Fruit fly (Drosophila melanogaster) whole organism, embryonic: ENCODE measurements around the gene CG10011.

Experiments used
- Awh ChIP-seq: fragments of 200-800 bp; sonication (Bioruptor generic); IDR thresholded peaks from 2 replicates; pipeline ENCODE4, ENCODE4 v1.3.6; 2022; ENCODE audit warnings: missing biosample characterization, missing genetic modification characterization
- B-H1 ChIP-seq: fragments of 200-800 bp; sonication (Bioruptor generic); IDR thresholded peaks from 3 replicates; pipeline ENCODE4 v1.3.6; 2022; ENCODE audit warnings: missing biosample characterization, missing genetic modification characterization
- CG14050 ChIP-seq: fragments of 200-800 bp; sonication (Bioruptor generic); IDR thresholded peaks from 3 replicates; pipeline ENCODE4 v1.3.6; 2022; ENCODE audit warnings: missing biosample characterization, missing genetic modification characterization
- CG14860 ChIP-seq: fragments of 200-800 bp; sonication (Bioruptor generic); IDR thresholded peaks from 3 replicates; pipeline ENCODE4 v1.3.6; 2022; ENCODE audit warnings: missing biosample characterization, missing genetic modification characterization; ENCODE audit not compliant: partially characterized antibody
- CG1602 ChIP-seq: fragments of 200-800 bp; sonication (Bioruptor generic); optimal IDR thresholded peaks from 3 replicates; lab custom pipeline; 2016; ENCODE audit warnings: missing biosample characterization, missing genetic modification characterization
- CG17385 ChIP-seq: fragments of 200-800 bp; sonication (Bioruptor generic); optimal IDR thresholded peaks from 3 replicates; lab custom pipeline; 2018; ENCODE audit warnings: missing biosample characterization, mild to moderate bottlenecking, missing genetic modification characterization
- CG2116 ChIP-seq: fragments of 200-800 bp; sonication (Bioruptor generic); optimal IDR thresholded peaks from 3 replicates; lab custom pipeline; 2018; ENCODE audit warnings: missing biosample characterization, mild to moderate bottlenecking, missing genetic modification characterization
- CG3163 ChIP-seq: fragments of 200-800 bp; sonication (Bioruptor generic); optimal IDR thresholded peaks from 3 replicates; lab custom pipeline; 2016; ENCODE audit warnings: missing biosample characterization, missing genetic modification characterization
- CG34224 ChIP-seq: fragments of 200-800 bp; sonication (Bioruptor generic); IDR thresholded peaks from 3 replicates; pipeline ENCODE4 v1.3.6; 2022; ENCODE audit warnings: missing biosample characterization, missing genetic modification characterization; ENCODE audit not compliant: partially characterized antibody
- CG4360 ChIP-seq: fragments of 200-800 bp; sonication (Bioruptor generic); IDR thresholded peaks from 2 replicates; pipeline ENCODE4 v1.3.6; 2022; ENCODE audit warnings: missing biosample characterization, missing genetic modification characterization
- CG5953 ChIP-seq: fragments of 200-800 bp; sonication (Bioruptor generic); IDR thresholded peaks from 2 replicates; pipeline ENCODE4 v1.3.6; 2022; ENCODE audit warnings: missing biosample characterization, missing genetic modification characterization
- CG8359 ChIP-seq: fragments of 200-800 bp; sonication (Bioruptor generic); optimal IDR thresholded peaks from 2 replicates; lab custom pipeline; 2017; ENCODE audit warnings: missing biosample characterization, mild to moderate bottlenecking, missing genetic modification characterization, borderline replicate concordance
- CG8765 ChIP-seq: fragments of 200-800 bp; sonication (Bioruptor generic); IDR thresholded peaks from 2 replicates; pipeline ENCODE4 v1.3.6; 2022; ENCODE audit warnings: missing biosample characterization, missing genetic modification characterization
- CG9437 ChIP-seq: fragments of 200-800 bp; sonication (Bioruptor generic); optimal IDR thresholded peaks from 2 replicates; lab custom pipeline; 2018; ENCODE audit warnings: missing biosample characterization, mild to moderate bottlenecking, missing genetic modification characterization
- Dek ChIP-seq: fragments of 200-800 bp; sonication (Bioruptor generic); optimal IDR thresholded peaks from 3 replicates; lab custom pipeline; 2019; ENCODE audit warnings: missing biosample characterization, mild to moderate bottlenecking, missing genetic modification characterization, moderate library complexity
- Doc3 ChIP-seq: fragments of 200-800 bp; sonication (Bioruptor generic); IDR thresholded peaks from 3 replicates; pipeline ENCODE4 v1.3.6; 2022; ENCODE audit warnings: missing biosample characterization, missing genetic modification characterization; ENCODE audit not compliant: partially characterized antibody
- Drgx ChIP-seq: fragments of 200-800 bp; sonication (Bioruptor generic); IDR thresholded peaks from 2 replicates; pipeline ENCODE4 v1.3.6; 2022; ENCODE audit warnings: missing biosample characterization, missing genetic modification characterization
- E2f2 ChIP-seq: fragments of 200-800 bp; sonication (Bioruptor generic); IDR thresholded peaks from 2 replicates; pipeline ENCODE4 v1.3.6; 2022; ENCODE audit warnings: missing biosample characterization, missing genetic modification characterization
- Eip74EF ChIP-seq, 2 experiments: fragments of 200-800 bp in 1 of 2; fragments of >200 bp in 1 of 2; sonication (Bioruptor generic) in 1 of 2; optimal IDR thresholded peaks; 2 replicates each; lab custom pipeline; 2017 to 2019; ENCODE audit warnings: missing biosample characterization in 2 of 2, missing genetic modification characterization in 2 of 2, mild to moderate bottlenecking in 1 of 2, moderate library complexity in 1 of 2
- Ets65A ChIP-seq: fragments of 200-800 bp; sonication (Bioruptor generic); peaks from one replicate; lab custom pipeline; 2016; ENCODE audit warnings: missing biosample characterization, missing genetic modification characterization
- H15 ChIP-seq: fragments of 200-800 bp; sonication (Bioruptor generic); IDR thresholded peaks from 3 replicates; pipeline ENCODE4 v1.3.6; 2022; ENCODE audit warnings: missing biosample characterization, missing genetic modification characterization
- Meics ChIP-seq: fragments of 200-800 bp; sonication (Bioruptor generic); optimal IDR thresholded peaks from 2 replicates; lab custom pipeline; 2017; ENCODE audit warnings: missing biosample characterization, mild to moderate bottlenecking, missing genetic modification characterization
- NC2β ChIP-seq: fragments of 200-800 bp; sonication (Bioruptor generic); optimal IDR thresholded peaks from 2 replicates; lab custom pipeline; 2016; ENCODE audit warnings: missing biosample characterization, missing genetic modification characterization
- Rfx ChIP-seq: fragments of 200-800 bp; sonication (Bioruptor generic); IDR thresholded peaks from 2 replicates; pipeline ENCODE4 v1.3.6; 2022; ENCODE audit warnings: missing biosample characterization, missing genetic modification characterization
- Taf1 ChIP-seq: fragments of 200-800 bp; sonication (Bioruptor generic); IDR thresholded peaks from 2 replicates; pipeline ENCODE4 v1.3.6; 2022; ENCODE audit warnings: missing biosample characterization, missing genetic modification characterization
- Xbp1 ChIP-seq: fragments of 200-800 bp; sonication (Bioruptor generic); optimal IDR thresholded peaks from 3 replicates; lab custom pipeline; 2016; ENCODE audit warnings: missing biosample characterization, mild to moderate bottlenecking, missing genetic modification characterization
- bab2 ChIP-seq: fragments of 200-800 bp; sonication (Bioruptor generic); optimal IDR thresholded peaks from 2 replicates; lab custom pipeline; 2016; ENCODE audit warnings: missing biosample characterization, missing genetic modification characterization
- chinmo ChIP-seq: fragments of 200-800 bp; sonication (Bioruptor generic); IDR thresholded peaks from 4 replicates; pipeline ENCODE4 v1.3.6; 2022; ENCODE audit warnings: missing biosample characterization, missing genetic modification characterization; ENCODE audit not compliant: partially characterized antibody
- ci ChIP-seq: fragments of 200-800 bp; sonication (Bioruptor generic); IDR thresholded peaks from 3 replicates; pipeline ENCODE4 v1.3.6; 2022; ENCODE audit warnings: missing biosample characterization, missing genetic modification characterization
- en ChIP-seq: fragments of 200-800 bp; sonication (Bioruptor generic); optimal IDR thresholded peaks from 2 replicates; lab custom pipeline; 2016; ENCODE audit warnings: missing biosample characterization, missing genetic modification characterization
- eve ChIP-seq, 2 experiments: fragments of >200 bp; optimal IDR thresholded peaks; 2 replicates each; lab custom pipeline; 2017; ENCODE audit warnings: missing biosample characterization in 2 of 2, missing genetic modification characterization in 2 of 2
- fd96Cb ChIP-seq: fragments of 200-800 bp; sonication (Bioruptor generic); optimal IDR thresholded peaks from 2 replicates; lab custom pipeline; 2018; ENCODE audit warnings: missing biosample characterization, mild to moderate bottlenecking, missing genetic modification characterization, moderate library complexity
- gcm2 ChIP-seq: fragments of 200-800 bp; sonication (Bioruptor generic); optimal IDR thresholded peaks from 2 replicates; lab custom pipeline; 2016; ENCODE audit warnings: missing biosample characterization, missing genetic modification characterization
- gem ChIP-seq: fragments of 200-800 bp; sonication (Bioruptor generic); optimal IDR thresholded peaks from 2 replicates; lab custom pipeline; 2019; ENCODE audit warnings: missing biosample characterization, mild to moderate bottlenecking, missing genetic modification characterization, moderate library complexity
- gsb ChIP-seq: fragments of 200-800 bp; sonication (Bioruptor generic); IDR thresholded peaks from 2 replicates; pipeline ENCODE4 v1.3.6; 2022; ENCODE audit warnings: missing biosample characterization, missing genetic modification characterization
- hbn ChIP-seq: fragments of 200-800 bp; sonication (Bioruptor generic); IDR thresholded peaks from 2 replicates; pipeline ENCODE4 v1.3.6; 2022; ENCODE audit warnings: missing biosample characterization, missing genetic modification characterization; ENCODE audit not compliant: partially characterized antibody
- klu ChIP-seq: fragments of 200-800 bp; sonication (Bioruptor generic); IDR thresholded peaks from 2 replicates; pipeline ENCODE4 v1.3.6; 2022; ENCODE audit warnings: missing biosample characterization, missing genetic modification characterization
- lilli ChIP-seq: fragments of 200-800 bp; sonication (Bioruptor generic); optimal IDR thresholded peaks from 3 replicates; lab custom pipeline; 2016; ENCODE audit warnings: missing biosample characterization, missing genetic modification characterization
- lov ChIP-seq, 2 experiments: fragments of 200-800 bp in 1 of 2; fragments of >200 bp in 1 of 2; sonication (Bioruptor generic) in 1 of 2; IDR thresholded peaks in 1 of 2; optimal IDR thresholded peaks in 1 of 2; 2 replicates in 1 of 2; 3 replicates in 1 of 2; pipeline versions ENCODE4 v1.3.6 to Lab custom; 2017 to 2022; ENCODE audit warnings: missing biosample characterization in 1 of 2, missing genetic modification characterization in 1 of 2
- onecut ChIP-seq: fragments of 200-800 bp; sonication (Bioruptor generic); IDR thresholded peaks from 2 replicates; pipeline ENCODE4 v1.3.6; 2022; ENCODE audit warnings: missing biosample characterization, missing genetic modification characterization
- peb ChIP-seq: fragments of 200-800 bp; sonication (Bioruptor generic); IDR thresholded peaks from 2 replicates; pipeline ENCODE4 v1.3.6; 2022; ENCODE audit warnings: missing biosample characterization, missing genetic modification characterization
- prd ChIP-seq, 3 experiments: fragments of >200 bp in 2 of 3; fragments of 200-800 bp in 1 of 3; sonication (Bioruptor generic) in 1 of 3; optimal IDR thresholded peaks in 2 of 3; IDR thresholded peaks in 1 of 3; 2 replicates in 2 of 3; 3 replicates in 1 of 3; pipeline versions ENCODE4 v1.3.6 to Lab custom; 2017 to 2022; ENCODE audit warnings: missing biosample characterization in 1 of 3, missing genetic modification characterization in 1 of 3
- pzg ChIP-seq: fragments of 200-800 bp; sonication (Bioruptor generic); optimal IDR thresholded peaks from 3 replicates; lab custom pipeline; 2018; ENCODE audit warnings: missing biosample characterization, mild to moderate bottlenecking, missing genetic modification characterization, moderate library complexity
- repo ChIP-seq: fragments of 200-800 bp; sonication (Bioruptor generic); optimal IDR thresholded peaks from 2 replicates; lab custom pipeline; 2016; ENCODE audit warnings: missing biosample characterization, missing genetic modification characterization
- salm ChIP-seq: fragments of 200-800 bp; sonication (Bioruptor generic); optimal IDR thresholded peaks from 2 replicates; lab custom pipeline; 2018; ENCODE audit warnings: missing biosample characterization, mild to moderate bottlenecking, missing genetic modification characterization
- sr ChIP-seq: fragments of 200-800 bp; sonication (Bioruptor generic); IDR thresholded peaks from 3 replicates; pipeline ENCODE4 v1.3.6; 2022; ENCODE audit warnings: missing biosample characterization, missing genetic modification characterization
- tll ChIP-seq, 2 experiments: fragments of 200-800 bp in 1 of 2; fragments of >200 bp in 1 of 2; sonication (Bioruptor generic) in 1 of 2; optimal IDR thresholded peaks; 2 replicates each; lab custom pipeline; 2017 to 2019; ENCODE audit warnings: missing biosample characterization in 2 of 2, missing genetic modification characterization in 2 of 2, mild to moderate bottlenecking in 1 of 2, moderate library complexity in 1 of 2
- twi ChIP-seq: fragments of 200-800 bp; optimal IDR thresholded peaks from 2 replicates; lab custom pipeline; 2019; ENCODE audit warnings: missing biosample characterization, mild to moderate bottlenecking, missing genetic modification characterization, moderate library complexity
- vfl ChIP-seq: fragments of 200-800 bp; sonication (Bioruptor generic); optimal IDR thresholded peaks from 2 replicates; lab custom pipeline; 2016; ENCODE audit warnings: missing biosample characterization, missing genetic modification characterization
- yki ChIP-seq: fragments of >200 bp; optimal IDR thresholded peaks from 3 replicates; lab custom pipeline; 2018

Gene CG10011

DNA sequence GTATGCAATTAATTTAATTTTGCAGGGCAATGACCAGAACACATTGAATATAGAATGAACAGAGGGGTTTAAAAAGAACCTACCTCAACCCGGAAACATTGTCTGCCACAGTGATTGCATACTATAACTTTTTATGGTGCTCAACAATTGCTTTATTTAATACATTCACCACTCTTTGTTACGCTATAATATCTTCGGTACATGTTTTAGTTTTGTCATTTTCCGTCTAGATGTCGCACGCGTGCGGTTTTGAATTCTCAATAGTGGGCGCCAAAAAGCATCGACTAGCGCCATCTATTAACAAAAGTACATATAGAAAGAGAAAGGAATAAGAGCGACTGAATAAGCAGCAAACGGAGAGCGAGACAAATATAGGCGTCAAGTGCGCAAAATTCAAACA lies 37.2 kb upstream of the CG10011 start (continued):
- TF ChIP-seq Rfx (GFP tag; lab: Robert Waterston, UW) (peak; percentile 95), Ets65A (peak; percentile 98), Awh (GFP tag; lab: Robert Waterston, UW) (peak; percentile 81), fd96Cb (tag; lab: Kevin White, UChicago) (peak; percentile 78), repo (GFP tag; lab: Kevin White, UChicago) (peak; percentile 82), Eip74EF (GFP tag; optimal IDR thresholded peaks at IDR 0.05; lab: Kevin White, UChicago) (peak in 1 of 2 experiments; percentile 87), CG8765 (GFP tag; lab: Robert Waterston, UW) (peak; percentile 31; the same call in 1 of the 2 replicates), CG1602 (GFP tag; lab: Kevin White, UChicago) (peak; percentile 84), CG17385 (peak; percentile 67), klu (GFP tag; lab: Robert Waterston, UW) (peak; percentile 33; the same call in 1 of the 2 replicates), CG2116 (GFP tag; lab: Kevin White, UChicago) (peak; percentile 70), CG4360 (GFP tag; lab: Robert Waterston, UW) (no peak), gsb (peak; percentile 55; the same call in 1 of the 2 replicates), B-H1 (peak; percentile 69), Xbp1 (GFP tag; lab: Kevin White, UChicago) (peak; percentile 96), hbn (GFP tag; lab: Robert Waterston, UW) (no peak), lov (optimal IDR thresholded peaks at IDR 0.05; lab: Kevin White, UChicago) (no peak), lov (GFP tag; IDR thresholded peaks at IDR 0.05; lab: Robert Waterston, UW) (peak; percentile 88), CG14050 (GFP tag; lab: Robert Waterston, UW) (peak; percentile 53; the same call in 2 of the 3 replicates), eve (GFP tag; optimal IDR thresholded peaks at IDR 0.05; lab: Kevin White, UChicago) (peak in 1 of 2 experiments; percentile 41), lilli (peak; percentile 89), gem (peak; percentile 80), chinmo (GFP tag; lab: Robert Waterston, UW) (peak; percentile 58; the same call in 1 of the 4 replicates), pzg (peak; percentile 57), prd (optimal IDR thresholded peaks at IDR 0.05; lab: Kevin White, UChicago) (no peak), prd (GFP tag; IDR thresholded peaks at IDR 0.05; lab: Robert Waterston, UW) (peak; percentile 84), peb (GFP tag; lab: Robert Waterston, UW) (peak; percentile 63; the same call in 1 of the 2 replicates), Drgx (GFP tag; lab: Robert Waterston, UW) (peak; percentile 57), onecut (GFP tag; lab: Robert Waterston, UW) (peak; percentile 90), tll (GFP tag; optimal IDR thresholded peaks at IDR 0.05; lab: Kevin White, UChicago) (no peak), E2f2 (GFP tag; lab: Robert Waterston, UW) (peak; percentile 99), CG3163 (peak; percentile 75), Doc3 (GFP tag; lab: Robert Waterston, UW) (no peak), bab2 (peak; percentile 90), ci (GFP tag; lab: Robert Waterston, UW) (peak; percentile 94), Meics (GFP tag; lab: Kevin White, UChicago) (peak; percentile 85), sr (GFP tag; lab: Robert Waterston, UW) (peak; percentile 78), CG14860 (GFP tag; lab: Robert Waterston, UW) (no peak), vfl (GFP tag; lab: Kevin White, UChicago) (peak; percentile 28), en (peak; percentile 83), gcm2 (GFP tag; lab: Kevin White, UChicago) (peak; percentile 24), CG34224 (GFP tag; lab: Robert Waterston, UW) (no peak), salm (tag; lab: Kevin White, UChicago) (no peak), CG9437 (GFP tag; lab: Kevin White, UChicago) (peak; percentile 55), CG8359 (GFP tag; lab: Kevin White, UChicago) (peak; percentile 47), NC2β (peak; percentile 93), CG5953 (GFP tag; lab: Robert Waterston, UW) (peak; percentile 72), H15 (peak; percentile 89), yki (lab: Kevin White, UChicago) (no peak), Dek (peak; percentile 73), Taf1 (GFP tag; lab: Robert Waterston, UW) (0 out of 2 replicates have a peak, but pooled peaks have one; percentile 6), twi (tag; lab: Kevin White, UChicago) (no peak)
